Fruit fly (Drosophila melanogaster): ENCODE measurements around the gene ATPsyndelta.

ATPsyndelta gene

DNA sequence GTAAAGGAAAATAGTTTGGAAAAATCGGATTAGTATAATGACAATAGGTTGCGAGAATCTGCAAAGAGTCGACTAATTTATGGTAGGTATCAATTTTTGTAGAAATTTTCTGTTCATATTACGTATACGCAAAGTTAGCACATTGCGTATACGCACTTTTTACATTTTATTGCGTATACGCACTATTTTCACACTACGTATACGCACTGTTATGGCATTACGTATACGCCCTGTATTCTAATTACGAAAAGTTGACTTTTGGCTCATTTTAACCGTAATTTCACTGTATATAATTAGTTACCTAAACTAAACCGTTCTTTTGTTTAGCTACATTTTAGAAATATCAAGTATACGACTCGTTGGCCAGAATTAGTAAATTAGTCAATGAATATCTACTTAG lies 30.1 kb downstream of the ATPsyndelta start:
- TF ChIP-seq OdsH (GFP tag; optimal IDR thresholded peaks at IDR 0.05) (no peak), svp (GFP tag) (peak; percentile 2)

DNA sequence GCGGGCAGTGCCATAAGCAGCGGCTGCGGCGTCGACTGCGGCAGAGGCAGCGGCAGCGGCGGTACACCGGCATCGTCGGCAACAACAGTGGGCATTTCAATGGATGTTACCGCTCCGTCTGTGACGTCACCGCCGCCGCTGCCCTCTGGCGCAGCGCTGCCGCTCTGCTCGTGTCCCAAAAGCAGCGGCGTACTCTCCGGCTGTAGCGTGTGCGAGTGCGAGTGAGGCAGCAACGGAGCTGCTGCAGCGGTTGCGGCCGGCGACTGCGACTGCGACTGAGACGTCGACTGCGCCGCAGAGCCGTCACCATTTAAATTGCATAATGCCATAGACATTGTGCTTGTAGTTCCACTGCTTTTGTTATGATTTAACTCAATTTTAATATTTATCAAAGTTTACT lies 30.8 kb downstream of the ATPsyndelta start:
- TF ChIP-seq CG11294 (GFP tag; IDR thresholded peaks at IDR 0.05) (no peak), CG6854 (GFP tag; optimal IDR thresholded peaks at IDR 0.05) (no peak), Sox102F (GFP tag; optimal IDR thresholded peaks at IDR 0.05) (no peak), topi (GFP tag; optimal IDR thresholded peaks at IDR 0.05) (no peak), CG10631 (GFP tag; optimal IDR thresholded peaks at IDR 0.05) (no peak), lz (GFP tag; optimal IDR thresholded peaks at IDR 0.05) (no peak), Eip75B (GFP tag; optimal IDR thresholded peaks at IDR 0.05) (no peak), eg (GFP tag; IDR thresholded peaks at IDR 0.05) (no peak), ss (GFP tag; optimal IDR thresholded peaks at IDR 0.05) (no peak), Blimp-1 (GFP tag; optimal IDR thresholded peaks at IDR 0.05) (no peak), Gug (GFP tag; IDR thresholded peaks at IDR 0.05) (no peak), CG6276 (GFP tag; optimal IDR thresholded peaks at IDR 0.05) (no peak), CG31627 (GFP tag; optimal IDR thresholded peaks at IDR 0.05) (no peak), Eip78C (GFP tag) (no peak)

- TF ChIP-seq Gug (GFP tag; IDR thresholded peaks at IDR 0.05) (no peak), Hr38 (GFP tag; optimal IDR thresholded peaks at IDR 0.05) (no peak), Hr4 (GFP tag; optimal IDR thresholded peaks at IDR 0.05) (peak; percentile 22), net (GFP tag; optimal IDR thresholded peaks at IDR 0.05) (peak; percentile 19), ss (GFP tag; optimal IDR thresholded peaks at IDR 0.05) (no peak), CG6276 (GFP tag; optimal IDR thresholded peaks at IDR 0.05) (no peak), CG9139 (GFP tag; optimal IDR thresholded peaks at IDR 0.05) (no peak), CG6792 (GFP tag; optimal IDR thresholded peaks at IDR 0.05) (no peak), Eip78C (GFP tag) (peak; percentile 43), dsx (GFP tag; optimal IDR thresholded peaks at IDR 0.05; ENCODE audit: poor library complexity, severe bottlenecking) (no peak), CG3919 (GFP tag; optimal IDR thresholded peaks at IDR 0.05) (no peak), CG11294 (GFP tag; IDR thresholded peaks at IDR 0.05) (no peak), eg (GFP tag; IDR thresholded peaks at IDR 0.05) (no peak), CG10631 (GFP tag; optimal IDR thresholded peaks at IDR 0.05) (no peak), CG8119 (GFP tag; IDR thresholded peaks at IDR 0.05) (peak; percentile 24; the same call in 2 of the 3 replicates), CG15336 (GFP tag; IDR thresholded peaks at IDR 0.05) (no peak), CG32006 (GFP tag; optimal IDR thresholded peaks at IDR 0.05) (peak; percentile 28), cyc (GFP tag; optimal IDR thresholded peaks at IDR 0.05) (no peak), Sox15 (GFP tag; optimal IDR thresholded peaks at IDR 0.05) (no peak), Hr39 (GFP tag; optimal IDR thresholded peaks at IDR 0.05) (no peak)
Observed at dm6 chrX:10244763-10245162, 32.0 kb downstream of the ATPsyndelta start.

DNA sequence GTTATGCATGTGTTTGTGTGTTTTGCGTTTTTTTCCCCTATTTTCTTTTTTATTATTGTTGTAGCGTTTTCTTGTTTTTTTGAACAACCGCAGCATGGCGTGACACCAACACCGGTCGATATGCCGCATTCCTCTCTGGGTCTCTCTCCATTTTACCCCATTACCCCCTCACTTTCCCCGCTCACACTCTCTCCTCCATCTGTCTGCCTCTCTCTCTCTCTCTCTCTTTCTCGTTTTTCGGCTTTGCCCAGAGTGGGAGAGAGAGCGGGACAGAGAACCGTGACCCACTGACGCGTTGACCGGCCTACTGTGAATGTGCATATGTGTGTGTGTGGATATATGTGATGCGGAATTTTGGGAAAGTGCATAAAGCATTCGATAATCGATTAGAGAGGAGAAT lies 34.6 kb downstream of the ATPsyndelta start:
- TF ChIP-seq CG6792 (GFP tag; optimal IDR thresholded peaks at IDR 0.05) (no peak), OdsH (GFP tag; optimal IDR thresholded peaks at IDR 0.05) (no peak), pdm3 (GFP tag; optimal IDR thresholded peaks at IDR 0.05) (no peak), Eip78C (GFP tag) (peak; percentile 33), Hr38 (GFP tag; optimal IDR thresholded peaks at IDR 0.05) (no peak), CG6854 (GFP tag; optimal IDR thresholded peaks at IDR 0.05) (no peak), salr (GFP tag; optimal IDR thresholded peaks at IDR 0.05) (no peak), CG9139 (GFP tag; optimal IDR thresholded peaks at IDR 0.05) (no peak), topi (GFP tag; optimal IDR thresholded peaks at IDR 0.05) (no peak), Hr4 (GFP tag; optimal IDR thresholded peaks at IDR 0.05) (no peak), CG11762 (GFP tag; optimal IDR thresholded peaks at IDR 0.05; ENCODE audit: insufficient read depth) (no peak), CG1621 (tag; optimal IDR thresholded peaks at IDR 0.05) (no peak), CG6276 (GFP tag; optimal IDR thresholded peaks at IDR 0.05) (peak; percentile 24), CG11902 (GFP tag; optimal IDR thresholded peaks at IDR 0.05) (no peak), Lpt (GFP tag; optimal IDR thresholded peaks at IDR 0.05) (no peak), dsx (GFP tag; optimal IDR thresholded peaks at IDR 0.05; ENCODE audit: poor library complexity, severe bottlenecking) (no peak)
